Worm (Caenorhabditis elegans): ENCODE data around the gene C07B5.2.
A peak's percentile ranks its signal among the peaks of the same experiment; 100 is the strongest.

Gene C07B5.2

ce11 chrX:9467573-9467972 lies 49.4 kb downstream of the C07B5.2 start (continued):
- TF ChIP-seq ceh-43 (GFP tag; optimal IDR thresholded peaks at IDR 0.05) (peak; percentile 90), hlh-1 (tag; optimal IDR thresholded peaks at IDR 0.05) (peak; percentile 58), snpc-4 (tag; optimal IDR thresholded peaks at IDR 0.05) (no peak), ces-1 (GFP tag; optimal IDR thresholded peaks at IDR 0.05) (peak; percentile 54), M03D4.4 (tag; optimal IDR thresholded peaks at IDR 0.05) (peak; percentile 91), blmp-1 (tag; optimal IDR thresholded peaks at IDR 0.05) (no peak), nhr-76 (tag; optimal IDR thresholded peaks at IDR 0.05) (no peak), ztf-11 (tag; optimal IDR thresholded peaks at IDR 0.05) (peak; percentile 44), lin-13 (tag; optimal IDR thresholded peaks at IDR 0.05) (peak; percentile 33)

Measured in whole organism, mixed stage, embryonic.